Fruit fly (Drosophila melanogaster) whole organism, prepupa: ENCODE results near the gene CG42404.

ENCODE experiments used
- CG11762 ChIP-seq: fragments of 200-800 bp; sonication (Bioruptor generic); optimal IDR thresholded peaks from 3 replicates; lab custom pipeline; 2016; ENCODE audit warnings: missing biosample characterization, missing genetic modification characterization; ENCODE audit not compliant: insufficient read depth
- Hr38 ChIP-seq: sonication (Bioruptor generic); optimal IDR thresholded peaks from 2 replicates; lab custom pipeline; 2016; ENCODE audit warnings: missing biosample characterization, missing genetic modification characterization
- Met ChIP-seq: fragments of 200-800 bp; sonication (Bioruptor generic); optimal IDR thresholded peaks from 3 replicates; lab custom pipeline; 2016; ENCODE audit warnings: missing biosample characterization, missing genetic modification characterization
- Sox15 ChIP-seq: fragments of 200-800 bp; sonication (Bioruptor generic); optimal IDR thresholded peaks from 3 replicates; lab custom pipeline; 2016; ENCODE audit warnings: missing biosample characterization, missing genetic modification characterization
- fd85E ChIP-seq: fragments of 200-800 bp; sonication (Bioruptor generic); optimal IDR thresholded peaks from 3 replicates; lab custom pipeline; 2016; ENCODE audit warnings: missing biosample characterization, missing genetic modification characterization
- lz ChIP-seq: fragments of 200-800 bp; sonication (Bioruptor generic); optimal IDR thresholded peaks from 3 replicates; lab custom pipeline; 2016; ENCODE audit warnings: missing biosample characterization, missing genetic modification characterization
- spab ChIP-seq: fragments of 200-800 bp; sonication (Bioruptor generic); optimal IDR thresholded peaks from 2 replicates; lab custom pipeline; 2017; ENCODE audit warnings: missing biosample characterization, mild to moderate bottlenecking, missing genetic modification characterization, missing genetic modification reagents
- svp ChIP-seq: fragments of 200-800 bp; sonication (Bioruptor generic); peaks from one replicate; lab custom pipeline; 2016; ENCODE audit warnings: missing biosample characterization, missing genetic modification characterization

DNA sequence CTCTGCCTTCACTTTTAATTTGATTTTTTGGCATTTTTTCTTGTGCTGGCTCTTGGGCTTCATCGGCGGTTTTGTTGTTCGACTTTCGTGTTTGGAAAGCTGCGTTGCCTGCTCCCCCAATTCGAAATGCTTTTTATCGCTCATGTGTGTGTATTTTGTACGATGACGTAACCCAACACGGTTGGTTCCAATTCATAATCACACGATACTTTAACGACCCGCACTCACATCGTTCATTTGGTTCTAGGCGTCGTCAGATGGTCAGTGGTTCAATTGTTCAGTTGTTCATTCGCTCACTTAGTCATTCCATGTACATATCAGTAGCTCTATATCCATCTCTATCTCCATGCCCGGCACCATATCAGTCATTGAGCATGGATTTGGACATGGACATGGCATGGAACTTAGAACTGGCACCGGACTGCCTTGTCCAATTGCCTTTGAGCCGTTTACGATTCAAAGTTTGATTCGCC, 44.0 kb downstream of the CG42404 start:
- TF ChIP-seq spab (GFP tag; lab: Kevin White, UChicago) = no peak
- TF ChIP-seq Met (GFP tag; lab: Kevin White, UChicago) = no peak
- no peak for TF ChIP-seq CG11762 (GFP tag; lab: Kevin White, UChicago)
- no peak for TF ChIP-seq fd85E (GFP tag; lab: Kevin White, UChicago)
- TF ChIP-seq svp (GFP tag; lab: Kevin White, UChicago) = no peak
- TF ChIP-seq Sox15 = no peak
- TF ChIP-seq Hr38 (GFP tag; lab: Kevin White, UChicago) = no peak
- TF ChIP-seq lz = no peak
